Fruit fly (Drosophila melanogaster): ENCODE data around the gene tau.

- no peak for TF ChIP-seq usp (GFP tag; optimal IDR thresholded peaks at IDR 0.05)
- no peak for TF ChIP-seq psq (optimal IDR thresholded peaks at IDR 0.05)
- TF ChIP-seq Dll (optimal IDR thresholded peaks at IDR 0.05) = no peak
Measured at dm6 chr3R:27608000-27608399, 48.8 kb downstream of the tau start.

Measured in whole organism.